Worm (Caenorhabditis elegans) whole organism, late embryonic: Measurements from ENCODE around the gene fbxa-55.

Experiments
- hlh-6 ChIP-seq: sonication (generic microtip); optimal IDR thresholded peaks from 2 replicates; lab custom pipeline; 2016; ENCODE audit warnings: missing genotype, missing genetic modification characterization, missing compliant biosample characterization
- pha-4 ChIP-seq: fragments of 150-350 bp; optimal IDR thresholded peaks from 2 replicates; lab custom pipeline; 2018; ENCODE audit warnings: missing biosample characterization, missing genetic modification reagents, missing genetic modification characterization

- TF ChIP-seq pha-4 (tag; lab: Kevin White, UChicago) = no peak
- no peak for TF ChIP-seq hlh-6 (tag; lab: Kevin White, UChicago)
Observed at ce11 chrIII:961948-962347, 26.1 kb upstream of the fbxa-55 start, which contains the start of gene fbxa-51.
